Worm (Caenorhabditis elegans) whole organism, late embryonic: ENCODE data around the gene C03B1.10.

Experiments
- ceh-45 ChIP-seq: fragments of 200-800 bp; sonication (Bioruptor generic); IDR thresholded peaks from 2 replicates; pipeline ENCODE4 v1.3.6; 2022; ENCODE audit warnings: missing genetic modification reagents, missing genetic modification characterization, missing compliant biosample characterization
- elt-2 ChIP-seq: sonication (generic microtip); optimal IDR thresholded peaks from 2 replicates; lab custom pipeline; 2016; ENCODE audit warnings: missing genetic modification reagents, missing genetic modification characterization, missing compliant biosample characterization
- lin-11 ChIP-seq: fragments of 200-800 bp; sonication (Bioruptor generic); optimal IDR thresholded peaks from 2 replicates; lab custom pipeline; 2018; ENCODE audit warnings: mild to moderate bottlenecking, missing genetic modification characterization, missing compliant biosample characterization

DNA sequence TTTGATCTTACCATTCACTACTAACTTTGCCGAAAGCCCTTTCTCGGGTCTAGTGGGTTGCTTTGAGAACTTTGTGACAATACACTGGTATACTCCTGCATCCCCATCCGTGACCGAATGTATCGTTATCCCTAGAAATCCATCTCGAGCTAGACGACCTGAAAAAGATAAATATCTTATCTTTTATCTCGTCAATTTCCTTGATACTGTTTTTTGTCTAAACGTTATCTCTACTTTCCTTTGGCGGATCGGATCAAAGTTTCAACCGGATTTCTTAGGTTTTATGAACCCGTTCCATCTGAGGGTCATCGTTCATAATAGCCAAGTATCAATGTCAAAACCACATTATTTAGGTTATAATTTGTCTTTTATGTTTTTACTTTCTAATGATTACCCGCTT lies 26.9 kb upstream of the C03B1.10 start:
- TF ChIP-seq lin-11 (tag; lab: Kevin White, UChicago) (no peak), elt-2 (no peak), ceh-45 (no peak)
